Worm (Caenorhabditis elegans): ENCODE data around the gene lir-1.

DNA sequence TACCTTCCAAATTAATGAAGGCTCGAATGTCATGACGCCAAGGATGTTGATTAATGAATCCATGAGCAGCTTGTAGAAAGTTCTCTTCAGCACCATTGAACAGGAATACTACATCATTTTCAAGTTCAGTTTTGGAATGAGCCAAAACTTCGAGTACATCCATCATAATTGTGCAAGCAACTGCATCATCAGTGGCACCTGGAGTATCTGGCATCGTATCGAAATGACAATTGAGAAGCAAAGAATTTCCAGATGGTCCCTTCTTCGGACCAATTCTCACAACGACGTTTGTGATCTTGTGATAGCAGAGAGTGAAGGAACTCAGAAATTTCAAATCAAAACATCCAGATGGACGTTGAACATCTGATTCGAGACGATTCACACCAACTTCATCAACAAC lies 32.6 kb downstream of the lir-1 start:
- TF ChIP-seq mep-1 (tag; optimal IDR thresholded peaks at IDR 0.05) (no peak), nhr-12 (tag; optimal IDR thresholded peaks at IDR 0.05) (no peak), mab-5 (tag; optimal IDR thresholded peaks at IDR 0.05) (no peak), ces-1 (GFP tag; optimal IDR thresholded peaks at IDR 0.05) (no peak), hlh-1 (tag; optimal IDR thresholded peaks at IDR 0.05) (no peak), elt-3 (tag; optimal IDR thresholded peaks at IDR 0.05) (no peak), zip-8 (tag; optimal IDR thresholded peaks at IDR 0.05) (no peak), unc-39 (tag; optimal IDR thresholded peaks at IDR 0.05) (no peak), ztf-11 (tag; optimal IDR thresholded peaks at IDR 0.05) (no peak)

Data from whole organism, mixed stage, embryonic.